Worm (Caenorhabditis elegans) whole organism, L4/young adult: ENCODE data around the gene serp-1.2.

Source experiments
- W03F9.2 ChIP-seq: fragments of 150-350 bp; optimal IDR thresholded peaks from 2 replicates; lab custom pipeline; 2014; ENCODE audit warnings: missing biosample characterization, missing genetic modification characterization
- dao-5 ChIP-seq: sonication (generic microtip); optimal IDR thresholded peaks from 2 replicates; lab custom pipeline; 2016; ENCODE audit warnings: missing genotype, missing genetic modification characterization, moderate library complexity, missing compliant biosample characterization
- him-1 ChIP-seq: sonication (generic microtip); optimal IDR thresholded peaks from 2 replicates; lab custom pipeline; 2016; ENCODE audit warnings: missing genotype, missing genetic modification reagents, missing genetic modification characterization, missing compliant biosample characterization

Gene serp-1.2

ce11 chrIV:8262671-8263070 is 37.2 kb downstream of the serp-1.2 start:
- TF ChIP-seq W03F9.2 (tag; lab: Kevin White, UChicago) (no peak), him-1 (no peak), dao-5 (tag; lab: Kevin White, UChicago) (no peak)

ce11 chrIV:8266024-8266949 is 40.8 kb downstream of the serp-1.2 start:
- TF ChIP-seq dao-5 (tag; lab: Kevin White, UChicago) (no peak), W03F9.2 (tag; lab: Kevin White, UChicago) (no peak), him-1 (no peak)

ce11 chrIV:8268024-8268423 is 42.5 kb downstream of the serp-1.2 start, which contains the start of the genes K07H8.5 and K07H8.8:
K07H8.5 (plus strand) TSS chrIV:8268324.
K07H8.8 (minus strand) TSS chrIV:8268412.
- TF ChIP-seq dao-5 (tag; lab: Kevin White, UChicago) (no peak), W03F9.2 (tag; lab: Kevin White, UChicago) (no peak), him-1 (no peak)

ce11 chrIV:8273334-8273733 is 47.9 kb downstream of the serp-1.2 start:
- TF ChIP-seq W03F9.2 (tag; lab: Kevin White, UChicago) (no peak), dao-5 (tag; lab: Kevin White, UChicago) (no peak), him-1 (no peak)

ce11 chrIV:8275232-8275631 is 49.8 kb downstream of the serp-1.2 start, which contains the start of gene K07H8.11:
K07H8.11 (minus strand) TSS chrIV:8275332.
- TF ChIP-seq W03F9.2 (tag; lab: Kevin White, UChicago) (no peak), dao-5 (tag; lab: Kevin White, UChicago) (no peak), him-1 (no peak)
